Fruit fly (Drosophila melanogaster) whole organism, adult: ENCODE results near the gene CG14142.
A peak's percentile ranks its signal among the peaks of the same experiment; 100 is the strongest.
"Not testable (repeated sequence)": the region's sequence is repeated elsewhere in the genome, so short reads cannot be mapped to it uniquely, and the experiment has no call there.

Experiments
- CG11617 ChIP-seq: fragments of 200-800 bp; sonication (Bioruptor generic); optimal IDR thresholded peaks from 2 replicates; lab custom pipeline; 2017; ENCODE audit warnings: mild to moderate bottlenecking, missing biosample characterization, missing genetic modification reagents, missing genetic modification characterization
- CG12768 ChIP-seq: fragments of 200-800 bp; sonication (Bioruptor generic); optimal IDR thresholded peaks from 2 replicates; lab custom pipeline; 2017; ENCODE audit warnings: missing biosample characterization, missing genetic modification characterization, mild to moderate bottlenecking, moderate library complexity, missing genetic modification reagents
- CG14711 ChIP-seq: fragments of 200-800 bp; sonication (Bioruptor generic); optimal IDR thresholded peaks from 2 replicates; lab custom pipeline; 2018; ENCODE audit warnings: missing biosample characterization, mild to moderate bottlenecking, missing genetic modification characterization, moderate library complexity
- CG1620 ChIP-seq: fragments of 200-800 bp; sonication (Bioruptor generic); optimal IDR thresholded peaks from 2 replicates; lab custom pipeline; 2016; ENCODE audit warnings: missing biosample characterization, missing genetic modification characterization
- CG33017 ChIP-seq: fragments of 200-800 bp; sonication (Bioruptor generic); optimal IDR thresholded peaks from 2 replicates; lab custom pipeline; 2018; ENCODE audit warnings: missing biosample characterization, mild to moderate bottlenecking, missing genetic modification characterization, moderate library complexity
- CG5204 ChIP-seq: fragments of 200-800 bp; sonication (Bioruptor generic); optimal IDR thresholded peaks from 2 replicates; lab custom pipeline; 2016; ENCODE audit warnings: missing biosample characterization, missing genetic modification characterization
- CG7045 ChIP-seq: fragments of 200-800 bp; sonication (Bioruptor generic); optimal IDR thresholded peaks from 2 replicates; lab custom pipeline; 2017; ENCODE audit warnings: missing biosample characterization, mild to moderate bottlenecking, missing genetic modification characterization
- CG7101 ChIP-seq: fragments of 200-800 bp; sonication (Bioruptor generic); optimal IDR thresholded peaks from 2 replicates; lab custom pipeline; 2018; ENCODE audit warnings: missing biosample characterization, mild to moderate bottlenecking, missing genetic modification characterization, moderate library complexity
- Clk ChIP-seq: fragments of 200-800 bp; sonication (Bioruptor generic); optimal IDR thresholded peaks from 2 replicates; lab custom pipeline; 2017; ENCODE audit warnings: missing biosample characterization, missing genetic modification characterization
- Crg-1 ChIP-seq: fragments of 200-800 bp; sonication (Bioruptor generic); optimal IDR thresholded peaks from 2 replicates; lab custom pipeline; 2016; ENCODE audit warnings: missing biosample characterization, missing genetic modification characterization
- Hr96 ChIP-seq: fragments of 200-800 bp; sonication (Bioruptor generic); optimal IDR thresholded peaks from 2 replicates; lab custom pipeline; 2016; ENCODE audit warnings: missing biosample characterization, missing genetic modification characterization
- Mnt ChIP-seq: fragments of 200-800 bp; sonication (Bioruptor generic); optimal IDR thresholded peaks from 2 replicates; lab custom pipeline; 2016; ENCODE audit warnings: missing biosample characterization, mild to moderate bottlenecking, missing genetic modification characterization
- bab1 ChIP-seq: fragments of 200-800 bp; sonication (Bioruptor generic); optimal IDR thresholded peaks from 3 replicates; lab custom pipeline; 2019; ENCODE audit warnings: missing biosample characterization, mild to moderate bottlenecking, missing genetic modification characterization, moderate library complexity
- cic ChIP-seq: fragments of 200-800 bp; sonication (Bioruptor generic); optimal IDR thresholded peaks from 2 replicates; lab custom pipeline; 2017; ENCODE audit warnings: missing biosample characterization, mild to moderate bottlenecking, missing genetic modification characterization, moderate library complexity
- cnc ChIP-seq, 2 experiments: fragments of >200 bp; optimal IDR thresholded peaks; 2 replicates each; lab custom pipeline; 2017
- kay ChIP-seq: fragments of 200-800 bp; sonication (Bioruptor generic); peaks from one replicate; lab custom pipeline; 2016; ENCODE audit warnings: missing biosample characterization, missing genetic modification characterization, borderline replicate concordance
- ovo ChIP-seq: fragments of 200-800 bp; sonication (Bioruptor generic); optimal IDR thresholded peaks from 2 replicates; lab custom pipeline; 2016; ENCODE audit warnings: missing biosample characterization, missing genetic modification characterization
- pad ChIP-seq: fragments of 200-800 bp; sonication (Bioruptor generic); optimal IDR thresholded peaks from 3 replicates; lab custom pipeline; 2017; ENCODE audit warnings: missing biosample characterization, missing genetic modification characterization, mild to moderate bottlenecking, moderate library complexity, missing genetic modification reagents
- tj ChIP-seq: fragments of 200-800 bp; sonication (Bioruptor generic); optimal IDR thresholded peaks from 3 replicates; lab custom pipeline; 2017; ENCODE audit warnings: missing biosample characterization, mild to moderate bottlenecking, missing genetic modification characterization, moderate library complexity
- toe ChIP-seq: fragments of 200-800 bp; sonication (Bioruptor generic); optimal IDR thresholded peaks from 2 replicates; lab custom pipeline; 2016; ENCODE audit warnings: missing biosample characterization, missing genetic modification characterization

The CG14142 gene

dm6 chr3L:11132055-11132454 lies 41.3 kb upstream of the CG14142 start, which contains the start of gene CG32074:
CG32074 (minus strand) TSS chr3L:11132322.
- not testable (repeated sequence) for TF ChIP-seq cnc (optimal IDR thresholded peaks at IDR 0.05; lab: Kevin White, UChicago); tj (GFP tag; lab: Kevin White, UChicago); cic (GFP tag; lab: Kevin White, UChicago)

- not testable (repeated sequence) for TF ChIP-seq Clk (GFP tag; lab: Kevin White, UChicago); CG1620 (GFP tag; lab: Kevin White, UChicago); CG12768
These were observed 38.4 kb upstream of the CG14142 start, which contains the start of gene CG14143 for dm6 chr3L:11134886-11135285. CG14143 (plus strand) TSS chr3L:11134987.

- TF ChIP-seq bab1 (GFP tag; lab: Kevin White, UChicago) (peak; percentile 69), CG12768 (no peak), Mnt (GFP tag; lab: Kevin White, UChicago) (peak; percentile 46), kay (GFP tag; lab: Kevin White, UChicago) (peak; percentile 66), CG7101 (peak; percentile 4)
These were observed 37.5 kb upstream of the CG14142 start, which contains the start of gene IRSp53 for dm6 chr3L:11135846-11136245. IRSp53 (plus strand) TSS chr3L:11136049.

dm6 chr3L:11136349-11136748 lies 37.0 kb upstream of the CG14142 start:
- TF ChIP-seq cnc (optimal IDR thresholded peaks at IDR 0.05; lab: Kevin White, UChicago): no peak
- no peak for TF ChIP-seq Crg-1
- no peak for TF ChIP-seq Hr96 (GFP tag; lab: Kevin White, UChicago)
- no peak for TF ChIP-seq ovo (GFP tag; lab: Kevin White, UChicago)
- TF ChIP-seq CG7045 (GFP tag; lab: Kevin White, UChicago): no peak
- TF ChIP-seq pad (GFP tag; lab: Kevin White, UChicago): no peak
- TF ChIP-seq CG14711 (tag; lab: Kevin White, UChicago): no peak
- TF ChIP-seq CG1620 (GFP tag; lab: Kevin White, UChicago): no peak
- TF ChIP-seq CG7101: no peak
- TF ChIP-seq CG33017 (tag; lab: Kevin White, UChicago): no peak
- no peak for TF ChIP-seq CG5204 (GFP tag; lab: Kevin White, UChicago)
- no peak for TF ChIP-seq kay (GFP tag; lab: Kevin White, UChicago)
- TF ChIP-seq CG12768: no peak
- TF ChIP-seq bab1 (GFP tag; lab: Kevin White, UChicago): no peak
- TF ChIP-seq cic (GFP tag; lab: Kevin White, UChicago): no peak
- no peak for TF ChIP-seq CG11617 (GFP tag; lab: Kevin White, UChicago)
- no peak for TF ChIP-seq tj (GFP tag; lab: Kevin White, UChicago)
- TF ChIP-seq Mnt (GFP tag; lab: Kevin White, UChicago): no peak
- TF ChIP-seq Clk (GFP tag; lab: Kevin White, UChicago): no peak
- TF ChIP-seq toe (GFP tag; lab: Kevin White, UChicago): no peak

dm6 chr3L:11138862-11139261 lies 34.5 kb upstream of the CG14142 start:
- TF ChIP-seq CG1620 (GFP tag; lab: Kevin White, UChicago): no peak
- TF ChIP-seq bab1 (GFP tag; lab: Kevin White, UChicago): no peak
- TF ChIP-seq Mnt (GFP tag; lab: Kevin White, UChicago): no peak
- TF ChIP-seq toe (GFP tag; lab: Kevin White, UChicago): no peak
- TF ChIP-seq Crg-1: no peak
- TF ChIP-seq CG5204 (GFP tag; lab: Kevin White, UChicago): no peak
- no peak for TF ChIP-seq CG14711 (tag; lab: Kevin White, UChicago)

dm6 chr3L:11145065-11145464 lies 28.2 kb upstream of the CG14142 start:
- TF ChIP-seq Hr96 (GFP tag; lab: Kevin White, UChicago) (no peak), Mnt (GFP tag; lab: Kevin White, UChicago) (no peak), cic (GFP tag; lab: Kevin White, UChicago) (no peak), CG1620 (GFP tag; lab: Kevin White, UChicago) (no peak)

- TF ChIP-seq kay (GFP tag; lab: Kevin White, UChicago) (no peak), Mnt (GFP tag; lab: Kevin White, UChicago) (no peak), toe (GFP tag; lab: Kevin White, UChicago) (no peak), CG5204 (GFP tag; lab: Kevin White, UChicago) (no peak), CG7101 (no peak), Clk (GFP tag; lab: Kevin White, UChicago) (no peak), cic (GFP tag; lab: Kevin White, UChicago) (no peak), Hr96 (GFP tag; lab: Kevin White, UChicago) (no peak), cnc (optimal IDR thresholded peaks at IDR 0.05; lab: Kevin White, UChicago) (no peak), Crg-1 (no peak), CG12768 (no peak), bab1 (GFP tag; lab: Kevin White, UChicago) (no peak), CG33017 (tag; lab: Kevin White, UChicago) (no peak), ovo (GFP tag; lab: Kevin White, UChicago) (no peak), CG7045 (GFP tag; lab: Kevin White, UChicago) (no peak), tj (GFP tag; lab: Kevin White, UChicago) (no peak), CG11617 (GFP tag; lab: Kevin White, UChicago) (no peak)
These were observed 25.6 kb upstream of the CG14142 start for dm6 chr3L:11147675-11148074.
